Worm (Caenorhabditis elegans): ENCODE data around the gene cal-3.

Gene cal-3

DNA sequence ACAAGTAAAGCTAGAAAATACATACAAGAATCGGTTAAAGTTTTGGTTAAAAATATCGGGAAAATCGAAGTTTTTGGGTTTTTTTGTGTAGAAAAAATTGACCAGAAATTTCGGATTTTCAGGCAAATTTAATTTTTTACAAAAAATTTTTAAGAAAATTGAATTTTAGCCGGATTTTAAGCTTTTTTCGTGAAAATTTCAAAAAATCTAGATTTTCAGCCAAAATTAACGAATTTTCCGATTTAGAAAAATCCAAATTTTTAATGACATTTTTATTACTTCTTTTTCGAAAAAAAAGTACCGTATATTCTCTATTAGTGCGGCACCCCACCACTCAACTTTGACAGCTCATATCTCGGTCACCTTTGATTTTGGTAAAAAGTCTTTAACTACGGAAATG is 34.0 kb downstream of the cal-3 start, which contains the start of gene osm-3:
Gene osm-3 (minus strand): TSS at position 101 of the 400 bp plus-strand sequence.
- no peak for TF ChIP-seq tlf-1 (GFP tag; optimal IDR thresholded peaks at IDR 0.05)
- no peak for TF ChIP-seq ceh-79 (tag; optimal IDR thresholded peaks at IDR 0.05)
- TF ChIP-seq nhr-90 (tag; optimal IDR thresholded peaks at IDR 0.05), result no peak
- no peak for TF ChIP-seq F33H1.4 (GFP tag; IDR thresholded peaks at IDR 0.05)
- no peak for TF ChIP-seq madf-8 (GFP tag; conservative IDR thresholded peaks at IDR 0.05)
- TF ChIP-seq mes-4 (tag; optimal IDR thresholded peaks at IDR 0.05), result no peak
- no peak for TF ChIP-seq egrh-3 (GFP tag; IDR thresholded peaks at IDR 0.05)
- TF ChIP-seq ztf-3 (GFP tag; optimal IDR thresholded peaks at IDR 0.05), result no peak
- TF ChIP-seq cebp-1 (GFP tag; IDR thresholded peaks at IDR 0.05), result no peak
- no peak for TF ChIP-seq cebp-1 (tag; optimal IDR thresholded peaks at IDR 0.05)
- TF ChIP-seq ztf-6 (GFP tag; IDR thresholded peaks at IDR 0.05), result no peak
- TF ChIP-seq nfya-2 (GFP tag; IDR thresholded peaks at IDR 0.05), result no peak
- TF ChIP-seq lin-40 (tag; optimal IDR thresholded peaks at IDR 0.05), result no peak
- TF ChIP-seq tbp1 (GFP tag; optimal IDR thresholded peaks at IDR 0.05), result no peak
- no peak for TF ChIP-seq K12H6.12 (tag; optimal IDR thresholded peaks at IDR 0.05)
- TF ChIP-seq F37B4.10 (GFP tag; IDR thresholded peaks at IDR 0.05), result no peak
- TF ChIP-seq lir-1 (GFP tag; conservative IDR thresholded peaks at IDR 0.05), result no peak
- no peak for TF ChIP-seq snpc-4 (GFP tag; optimal IDR thresholded peaks at IDR 0.05)
- no peak for TF ChIP-seq snpc-4 (tag; optimal IDR thresholded peaks at IDR 0.05)

DNA sequence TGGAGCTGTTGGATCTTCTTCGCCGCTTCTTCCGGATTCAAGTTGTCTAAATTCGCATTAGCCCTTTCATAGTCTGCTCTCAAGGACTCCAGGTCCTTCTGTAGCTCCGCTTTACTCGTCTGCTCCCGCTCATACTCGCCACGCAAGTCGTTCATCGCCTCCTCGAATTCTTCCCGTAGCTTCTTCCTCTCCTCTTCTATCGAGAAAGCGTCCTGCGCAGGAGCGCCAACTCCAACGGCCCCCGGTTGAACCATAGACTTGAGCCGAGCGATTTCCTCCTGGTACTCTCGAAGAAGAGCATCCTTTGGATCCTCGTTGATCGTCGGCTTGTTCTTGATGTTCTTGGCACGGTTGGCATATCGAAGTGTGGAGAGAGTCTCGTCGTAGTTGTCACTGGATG is 37.5 kb downstream of the cal-3 start:
- peak; percentile 64; the same call in 1 of the 2 replicates for TF ChIP-seq zfh-2 (GFP tag; conservative IDR thresholded peaks at IDR 0.05)
- no peak for TF ChIP-seq fkh-3 (tag; optimal IDR thresholded peaks at IDR 0.05)

DNA sequence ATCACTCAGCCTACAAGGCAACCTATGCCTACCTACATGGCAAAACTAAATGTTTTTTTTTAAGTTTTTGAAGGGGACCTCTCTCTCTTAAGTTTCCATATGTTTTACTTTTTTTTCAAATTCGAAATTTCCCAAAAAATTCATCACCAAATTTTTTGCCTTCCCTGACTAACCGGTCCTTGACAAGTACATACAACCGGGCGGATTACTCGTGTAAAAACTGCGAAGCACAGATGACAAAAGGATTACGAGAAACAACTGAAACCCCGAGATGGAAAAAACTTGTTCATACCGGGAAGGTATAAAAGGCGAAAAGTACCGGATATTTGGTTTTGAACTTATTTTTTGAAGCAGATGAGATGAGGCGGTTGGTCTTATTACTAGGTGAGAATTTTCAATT is 40.5 kb downstream of the cal-3 start, which contains the start of gene K09B3.1:
Gene K09B3.1 (plus strand): TSS at position 301 of the 400 bp plus-strand sequence.
- no peak for TF ChIP-seq sptf-2 (GFP tag; optimal IDR thresholded peaks at IDR 0.05)
- no peak for TF ChIP-seq ets-4 (GFP tag; optimal IDR thresholded peaks at IDR 0.05)
- no peak for TF ChIP-seq F57A8.1 (GFP tag; optimal IDR thresholded peaks at IDR 0.05)
- TF ChIP-seq cebp-2 (GFP tag; IDR thresholded peaks at IDR 0.05), result no peak
- no peak for TF ChIP-seq hlh-12 (tag; optimal IDR thresholded peaks at IDR 0.05)
- TF ChIP-seq snpc-4 (GFP tag; optimal IDR thresholded peaks at IDR 0.05), result no peak
- no peak for TF ChIP-seq snpc-4 (tag; optimal IDR thresholded peaks at IDR 0.05)
- no peak for TF ChIP-seq zim-3 (tag; optimal IDR thresholded peaks at IDR 0.05)
- no peak for TF ChIP-seq zfh-2 (GFP tag; conservative IDR thresholded peaks at IDR 0.05)
- TF ChIP-seq unc-130 (GFP tag; optimal IDR thresholded peaks at IDR 0.05), result no peak
- TF ChIP-seq repo-1 (tag; optimal IDR thresholded peaks at IDR 0.05), result no peak
- no peak for TF ChIP-seq T26A5.8 (tag; optimal IDR thresholded peaks at IDR 0.05)
- TF ChIP-seq rpc-1 (optimal IDR thresholded peaks at IDR 0.05), result no peak
- TF ChIP-seq rpc-1 (tag; optimal IDR thresholded peaks at IDR 0.05), result no peak
- TF ChIP-seq die-1 (tag; optimal IDR thresholded peaks at IDR 0.05), result no peak
- TF ChIP-seq F57C9.4 (tag; optimal IDR thresholded peaks at IDR 0.05), result no peak
- TF ChIP-seq ZK185.1 (tag; optimal IDR thresholded peaks at IDR 0.05; ENCODE audit: poor library complexity, severe bottlenecking), result no peak
- no peak for TF ChIP-seq Y67H2A.10 (GFP tag; conservative IDR thresholded peaks at IDR 0.05)
- no peak for TF ChIP-seq hrde-1 (tag; optimal IDR thresholded peaks at IDR 0.05; ENCODE audit: borderline replicate concordance)
- TF ChIP-seq lir-1 (GFP tag; conservative IDR thresholded peaks at IDR 0.05), result no peak

DNA sequence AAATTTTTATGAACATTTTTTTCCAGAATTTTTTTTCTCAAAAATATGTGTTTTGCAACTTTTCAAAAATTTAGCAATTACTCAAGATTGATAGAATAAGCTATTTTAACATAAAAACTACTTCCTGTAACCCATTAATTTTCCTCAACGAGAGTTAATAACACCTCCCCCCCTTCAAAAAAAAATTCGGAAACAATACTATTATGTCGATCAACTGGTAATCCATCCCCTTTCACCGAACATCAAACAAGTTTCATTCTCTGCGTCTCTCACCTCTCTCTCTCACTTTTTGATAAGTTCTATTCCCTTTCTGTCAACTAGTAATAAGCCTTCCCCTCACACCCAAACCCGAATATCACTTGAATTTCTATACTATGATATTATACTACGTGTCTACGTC is 51.1 kb downstream of the cal-3 start, which contains the start of gene glct-6:
Gene glct-6 (plus strand): TSS at position 301 of the 400 bp plus-strand sequence.
- no peak for TF ChIP-seq ceh-91 (GFP tag; IDR thresholded peaks at IDR 0.05)
- TF ChIP-seq lin-54 (GFP tag; optimal IDR thresholded peaks at IDR 0.05), result no peak
- no peak for TF ChIP-seq lin-26 (GFP tag; IDR thresholded peaks at IDR 0.05)
- TF ChIP-seq pbrm-1 (GFP tag; IDR thresholded peaks at IDR 0.05), result no peak
- TF ChIP-seq attf-6 (GFP tag; IDR thresholded peaks at IDR 0.05), result no peak
- no peak for TF ChIP-seq B0019.2 (GFP tag; conservative IDR thresholded peaks at IDR 0.05)
- TF ChIP-seq ztf-22 (GFP tag; optimal IDR thresholded peaks at IDR 0.05), result no peak
- no peak for TF ChIP-seq tlf-1 (GFP tag; optimal IDR thresholded peaks at IDR 0.05)
- no peak for TF ChIP-seq tbp1 (GFP tag; optimal IDR thresholded peaks at IDR 0.05)
- TF ChIP-seq madf-6 (GFP tag; IDR thresholded peaks at IDR 0.05), result no peak
- no peak for TF ChIP-seq ama-1 (optimal IDR thresholded peaks at IDR 0.05)
- TF ChIP-seq ama-1 (GFP tag; optimal IDR thresholded peaks at IDR 0.05), result no peak
- no peak for TF ChIP-seq pha-4 (tag; optimal IDR thresholded peaks at IDR 0.05)
- no peak for TF ChIP-seq ztf-26 (tag; optimal IDR thresholded peaks at IDR 0.05)
